Worm (Caenorhabditis elegans) whole organism, mixed stage, embryonic: ENCODE results near the gene txdc-12.1.

Experiments used
- ceh-43 ChIP-seq: fragments of 200-800 bp; sonication (Bioruptor generic); optimal IDR thresholded peaks from 2 replicates; lab custom pipeline; 2018; ENCODE audit warnings: mild to moderate bottlenecking, missing genetic modification characterization, moderate library complexity, missing compliant biosample characterization
- ceh-83 ChIP-seq: fragments of 200-800 bp; sonication (Bioruptor generic); optimal IDR thresholded peaks from 2 replicates; lab custom pipeline; 2018; ENCODE audit warnings: mild to moderate bottlenecking, missing genetic modification characterization, missing compliant biosample characterization
- drap-1 ChIP-seq: fragments of 200-800 bp; sonication (Bioruptor generic); optimal IDR thresholded peaks from 3 replicates; lab custom pipeline; 2018; ENCODE audit warnings: mild to moderate bottlenecking, missing genetic modification characterization, missing compliant biosample characterization
- hlh-1 ChIP-seq: fragments of 150-350 bp; optimal IDR thresholded peaks from 2 replicates; lab custom pipeline; 2014; ENCODE audit warnings: missing biosample characterization, missing genetic modification reagents, missing genetic modification characterization
- lin-13 ChIP-seq: fragments of 150-350 bp; optimal IDR thresholded peaks from 2 replicates; lab custom pipeline; 2014; ENCODE audit warnings: missing biosample characterization, missing genetic modification characterization
- mab-5 ChIP-seq: fragments of 150-350 bp; optimal IDR thresholded peaks from 2 replicates; lab custom pipeline; 2014; ENCODE audit warnings: missing biosample characterization, missing genetic modification characterization
- mep-1 ChIP-seq: fragments of 150-350 bp; optimal IDR thresholded peaks from 2 replicates; lab custom pipeline; 2017; ENCODE audit warnings: missing biosample characterization, missing genetic modification reagents, missing genetic modification characterization, inconsistent platforms
- nhr-2 ChIP-seq: fragments of 150-350 bp; optimal IDR thresholded peaks from 2 replicates; lab custom pipeline; 2014; ENCODE audit warnings: missing biosample characterization, missing genetic modification characterization
- nhr-76 ChIP-seq: sonication (generic microtip); optimal IDR thresholded peaks from 2 replicates; lab custom pipeline; 2017; ENCODE audit warnings: missing biosample characterization, missing genetic modification characterization
- snpc-4 ChIP-seq: fragments of 150-350 bp; optimal IDR thresholded peaks from 2 replicates; lab custom pipeline; 2014; ENCODE audit warnings: missing biosample characterization, missing genetic modification characterization
- ztf-11 ChIP-seq: fragments of 150-350 bp; optimal IDR thresholded peaks from 2 replicates; lab custom pipeline; 2014; ENCODE audit warnings: missing biosample characterization, missing genetic modification characterization

- no peak for TF ChIP-seq drap-1 (GFP tag; lab: Kevin White, UChicago)
- TF ChIP-seq mep-1, result no peak
- no peak for TF ChIP-seq snpc-4 (tag; lab: Kevin White, UChicago)
- TF ChIP-seq ztf-11, result no peak
- TF ChIP-seq nhr-76 (tag; lab: Kevin White, UChicago), result no peak
- no peak for TF ChIP-seq mab-5 (tag; lab: Kevin White, UChicago)
- TF ChIP-seq ceh-43 (GFP tag; lab: Kevin White, UChicago), result no peak
- TF ChIP-seq nhr-2 (tag; lab: Kevin White, UChicago), result no peak
- TF ChIP-seq ceh-83 (GFP tag; lab: Kevin White, UChicago), result no peak
- no peak for TF ChIP-seq lin-13 (tag; lab: Kevin White, UChicago)
- TF ChIP-seq hlh-1 (tag; lab: Kevin White, UChicago), result no peak
These were observed 20.4 kb downstream of the txdc-12.1 start for ce11 chrII:12260538-12260937.
